Worm (Caenorhabditis elegans) whole organism, early embryonic: ENCODE results near the gene magi-1.

Experiments used
- B0310.2 ChIP-seq: sonication (generic microtip); optimal IDR thresholded peaks from 2 replicates; lab custom pipeline; 2016; ENCODE audit warnings: mild to moderate bottlenecking, missing genetic modification characterization, missing compliant biosample characterization
- F13C5.2 ChIP-seq: sonication (generic microtip); optimal IDR thresholded peaks from 2 replicates; lab custom pipeline; 2017; ENCODE audit warnings: mild to moderate bottlenecking, missing genetic modification characterization, inconsistent platforms, missing compliant biosample characterization
- aly-1 ChIP-seq: sonication (generic microtip); optimal IDR thresholded peaks from 2 replicates; lab custom pipeline; 2016; ENCODE audit warnings: missing genetic modification characterization, missing compliant biosample characterization
- ama-1 ChIP-seq: fragments of 150-350 bp; optimal IDR thresholded peaks from 2 replicates; lab custom pipeline; 2014
- ceh-13 ChIP-seq: fragments of 200-800 bp; sonication (Bioruptor generic); optimal IDR thresholded peaks from 2 replicates; lab custom pipeline; 2018; ENCODE audit warnings: mild to moderate bottlenecking, missing genetic modification characterization, missing compliant biosample characterization
- ceh-36 ChIP-seq: sonication (generic microtip); optimal IDR thresholded peaks from 2 replicates; lab custom pipeline; 2016; ENCODE audit warnings: missing genetic modification characterization, inconsistent platforms, missing compliant biosample characterization
- ets-7 ChIP-seq: sonication (generic microtip); optimal IDR thresholded peaks from 2 replicates; lab custom pipeline; 2016; ENCODE audit warnings: missing genotype, missing genetic modification characterization, missing compliant biosample characterization
- flt-1 ChIP-seq: fragments of 200-800 bp; sonication (Bioruptor generic); IDR thresholded peaks from 2 replicates; pipeline ENCODE4 v1.3.6; 2022; ENCODE audit warnings: missing genetic modification characterization, missing compliant biosample characterization
- hmbx-1 ChIP-seq: sonication (generic microtip); optimal IDR thresholded peaks from 2 replicates; lab custom pipeline; 2016; ENCODE audit warnings: mild to moderate bottlenecking, missing genetic modification characterization, missing compliant biosample characterization
- hmg-4 ChIP-seq: fragments of 200-800 bp; sonication (Bioruptor generic); optimal IDR thresholded peaks from 2 replicates; lab custom pipeline; 2018; ENCODE audit warnings: mild to moderate bottlenecking, missing genetic modification characterization, missing compliant biosample characterization
- hnd-1 ChIP-seq: sonication (generic microtip); optimal IDR thresholded peaks from 2 replicates; lab custom pipeline; 2016; ENCODE audit warnings: missing genetic modification characterization, missing compliant biosample characterization
- pes-1 ChIP-seq: fragments of 200-800 bp; sonication (Bioruptor generic); IDR thresholded peaks from 2 replicates; pipeline ENCODE4 v1.3.6; 2022; ENCODE audit warnings: missing genetic modification reagents, missing genetic modification characterization, missing compliant biosample characterization
- scrt-1 ChIP-seq: fragments of 200-800 bp; sonication (Bioruptor generic); IDR thresholded peaks from 2 replicates; pipeline ENCODE4 v1.3.6; 2022; ENCODE audit warnings: missing genetic modification characterization, missing compliant biosample characterization
- sea-1 ChIP-seq: fragments of 200-800 bp; sonication (Bioruptor generic); conservative IDR thresholded peaks from 2 replicates; pipeline ENCODE4 v1.3.6; 2022; ENCODE audit warnings: missing genetic modification characterization, missing compliant biosample characterization
- tbx-11 ChIP-seq: fragments of 200-800 bp; sonication (Bioruptor generic); IDR thresholded peaks from 2 replicates; pipeline ENCODE4 v1.3.6; 2022; ENCODE audit warnings: missing genetic modification characterization, missing compliant biosample characterization
- tbx-37 ChIP-seq: fragments of 200-800 bp; sonication (Bioruptor generic); conservative IDR thresholded peaks from 2 replicates; pipeline ENCODE4 v1.3.6; 2022; ENCODE audit warnings: missing genetic modification reagents, missing genetic modification characterization, missing compliant biosample characterization
- tra-4 ChIP-seq: sonication (generic microtip); optimal IDR thresholded peaks from 2 replicates; lab custom pipeline; 2017; ENCODE audit warnings: missing genetic modification characterization, missing compliant biosample characterization

The magi-1 gene

DNA sequence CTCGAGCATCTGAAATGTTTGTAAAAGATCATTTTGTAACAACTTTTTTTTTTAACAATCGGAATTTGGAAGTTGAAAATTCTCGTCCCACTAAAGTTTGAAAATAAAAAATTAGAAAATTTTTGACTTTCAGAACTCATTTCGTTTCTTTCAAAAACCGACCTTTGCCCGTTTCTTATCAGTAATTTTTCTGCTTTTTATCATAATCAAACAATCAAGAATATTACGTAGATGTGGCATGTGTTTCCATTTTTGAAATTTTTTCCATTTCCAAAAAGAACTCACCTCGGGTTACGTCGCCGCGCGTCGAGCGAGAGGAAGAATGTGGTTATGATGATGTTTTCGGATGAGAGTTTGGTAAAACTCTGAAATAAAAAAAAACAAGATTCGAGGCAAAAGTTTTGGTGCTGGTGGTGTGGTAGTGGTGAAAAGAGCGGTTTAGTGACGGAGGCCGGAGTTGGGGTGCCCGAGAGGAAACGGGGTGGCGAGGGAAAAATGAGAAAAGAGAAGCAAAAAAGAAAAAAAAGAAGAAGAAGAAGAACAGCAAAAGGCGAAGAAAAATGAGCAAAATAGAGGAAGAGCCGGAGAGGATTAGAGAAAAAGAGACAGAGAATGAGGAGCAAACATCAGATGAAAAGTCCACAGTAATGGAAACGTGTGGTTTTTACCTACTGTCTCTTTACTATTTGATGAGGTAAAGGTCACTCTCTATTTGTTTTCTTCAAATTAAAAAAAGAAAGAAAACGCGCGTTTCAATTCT is 46.0 kb downstream of the magi-1 start, which contains the start of gene T12A7.2:
T12A7.2 (minus strand) TSS at position 412 of the 760 bp plus-strand sequence.
- TF ChIP-seq hnd-1 (tag; lab: Kevin White, UChicago) (no peak), scrt-1 (no peak), F13C5.2 (no peak), hmg-4 (GFP tag; lab: Kevin White, UChicago) (no peak), aly-1 (tag; lab: Kevin White, UChicago) (no peak), ama-1 (lab: Kevin White, UChicago) (no peak), pes-1 (GFP tag; lab: Robert Waterston, UW) (no peak), tbx-11 (GFP tag; lab: Robert Waterston, UW) (no peak)

ce11 chrIV:11765507-11765906 is 50.7 kb downstream of the magi-1 start:
- no peak for TF ChIP-seq sea-1 (GFP tag; lab: Robert Waterston, UW)
- TF ChIP-seq hmbx-1 (tag; lab: Kevin White, UChicago), result no peak
- TF ChIP-seq B0310.2 (tag; lab: Kevin White, UChicago), result no peak
- no peak for TF ChIP-seq hnd-1 (tag; lab: Kevin White, UChicago)
- TF ChIP-seq F13C5.2, result no peak
- no peak for TF ChIP-seq hmg-4 (GFP tag; lab: Kevin White, UChicago)

DNA sequence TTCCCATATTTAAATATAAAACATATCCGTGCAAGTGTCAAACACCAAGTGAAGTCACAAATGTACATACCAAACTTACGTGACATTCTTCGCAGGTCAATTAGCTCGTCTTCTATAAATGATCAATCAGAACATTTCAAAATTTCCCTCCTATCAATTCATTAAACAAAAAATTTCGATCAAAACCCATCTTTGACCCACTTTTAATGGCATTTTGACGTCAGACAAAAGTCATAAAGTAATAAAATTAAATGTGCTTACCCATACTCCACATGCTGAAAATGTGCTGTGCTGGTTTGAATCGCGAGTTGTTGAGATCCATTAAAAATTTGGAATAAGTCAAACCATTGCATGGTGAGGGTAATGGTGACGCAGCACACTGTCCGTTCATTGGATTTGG is 54.9 kb downstream of the magi-1 start:
- TF ChIP-seq B0310.2 (tag; lab: Kevin White, UChicago), result no peak

ce11 chrIV:11771064-11771463 is 56.2 kb downstream of the magi-1 start:
- TF ChIP-seq ama-1 (lab: Kevin White, UChicago) (no peak), pes-1 (GFP tag; lab: Robert Waterston, UW) (no peak), tbx-37 (GFP tag; lab: Robert Waterston, UW) (no peak), F13C5.2 (no peak), sea-1 (GFP tag; lab: Robert Waterston, UW) (no peak), flt-1 (GFP tag; lab: Robert Waterston, UW) (no peak), tbx-11 (GFP tag; lab: Robert Waterston, UW) (no peak), B0310.2 (tag; lab: Kevin White, UChicago) (no peak), ceh-36 (tag; lab: Kevin White, UChicago) (no peak)

ce11 chrIV:11772119-11772518 is 57.3 kb downstream of the magi-1 start:
- TF ChIP-seq scrt-1, result no peak
- no peak for TF ChIP-seq tbx-37 (GFP tag; lab: Robert Waterston, UW)
- no peak for TF ChIP-seq tra-4 (tag; lab: Kevin White, UChicago)
- no peak for TF ChIP-seq ceh-36 (tag; lab: Kevin White, UChicago)
- no peak for TF ChIP-seq hmg-4 (GFP tag; lab: Kevin White, UChicago)
- no peak for TF ChIP-seq sea-1 (GFP tag; lab: Robert Waterston, UW)
- TF ChIP-seq hmbx-1 (tag; lab: Kevin White, UChicago), result no peak
- TF ChIP-seq B0310.2 (tag; lab: Kevin White, UChicago), result no peak
- no peak for TF ChIP-seq ceh-13 (GFP tag; lab: Kevin White, UChicago)
- no peak for TF ChIP-seq hnd-1 (tag; lab: Kevin White, UChicago)
- TF ChIP-seq tbx-11 (GFP tag; lab: Robert Waterston, UW), result no peak
- no peak for TF ChIP-seq F13C5.2
- TF ChIP-seq aly-1 (tag; lab: Kevin White, UChicago), result no peak
- TF ChIP-seq pes-1 (GFP tag; lab: Robert Waterston, UW), result no peak
- TF ChIP-seq flt-1 (GFP tag; lab: Robert Waterston, UW), result no peak
- no peak for TF ChIP-seq ets-7 (tag; lab: Kevin White, UChicago)

ce11 chrIV:11773692-11774225 is 58.9 kb downstream of the magi-1 start, which contains the start of gene lips-5:
Gene lips-5 (minus strand): TSS chrIV:11773742.
- TF ChIP-seq scrt-1, result no peak
- no peak for TF ChIP-seq hmbx-1 (tag; lab: Kevin White, UChicago)
- no peak for TF ChIP-seq flt-1 (GFP tag; lab: Robert Waterston, UW)
- no peak for TF ChIP-seq tra-4 (tag; lab: Kevin White, UChicago)
- TF ChIP-seq B0310.2 (tag; lab: Kevin White, UChicago), result no peak
- no peak for TF ChIP-seq ceh-36 (tag; lab: Kevin White, UChicago)
- no peak for TF ChIP-seq aly-1 (tag; lab: Kevin White, UChicago)
- TF ChIP-seq hmg-4 (GFP tag; lab: Kevin White, UChicago), result no peak
- TF ChIP-seq ama-1 (lab: Kevin White, UChicago), result no peak
- no peak for TF ChIP-seq tbx-11 (GFP tag; lab: Robert Waterston, UW)
- no peak for TF ChIP-seq ets-7 (tag; lab: Kevin White, UChicago)
- no peak for TF ChIP-seq F13C5.2
- TF ChIP-seq hnd-1 (tag; lab: Kevin White, UChicago), result no peak
- no peak for TF ChIP-seq tbx-37 (GFP tag; lab: Robert Waterston, UW)
- no peak for TF ChIP-seq sea-1 (GFP tag; lab: Robert Waterston, UW)

- TF ChIP-seq hmbx-1 (tag; lab: Kevin White, UChicago) (no peak), ama-1 (lab: Kevin White, UChicago) (no peak), aly-1 (tag; lab: Kevin White, UChicago) (no peak), tbx-37 (GFP tag; lab: Robert Waterston, UW) (no peak), ceh-13 (GFP tag; lab: Kevin White, UChicago) (no peak), flt-1 (GFP tag; lab: Robert Waterston, UW) (no peak), hmg-4 (GFP tag; lab: Kevin White, UChicago) (no peak), B0310.2 (tag; lab: Kevin White, UChicago) (no peak), hnd-1 (tag; lab: Kevin White, UChicago) (no peak), tra-4 (tag; lab: Kevin White, UChicago) (no peak), F13C5.2 (no peak), ceh-36 (tag; lab: Kevin White, UChicago) (no peak), ets-7 (tag; lab: Kevin White, UChicago) (no peak), scrt-1 (no peak), sea-1 (GFP tag; lab: Robert Waterston, UW) (no peak), tbx-11 (GFP tag; lab: Robert Waterston, UW) (no peak), pes-1 (GFP tag; lab: Robert Waterston, UW) (no peak)
Measured at ce11 chrIV:11776968-11777467, 62.2 kb downstream of the magi-1 start.
